Worm (Caenorhabditis elegans): ENCODE data around the gene glt-3.
A peak's percentile ranks its signal among the peaks of the same experiment; 100 is the strongest.

glt-3 gene

ce11 chrIV:10129957-10130356 lies at the start of gene glt-3:
glt-3 (plus strand) TSS chrIV:10130257.
- TF ChIP-seq ztf-1 (GFP tag; conservative IDR thresholded peaks at IDR 0.05) (no peak), mdl-1 (tag; optimal IDR thresholded peaks at IDR 0.05) (no peak), elt-1 (tag; optimal IDR thresholded peaks at IDR 0.05) (no peak), aly-2 (tag; optimal IDR thresholded peaks at IDR 0.05) (no peak), nhr-6 (tag; optimal IDR thresholded peaks at IDR 0.05) (no peak), sem-4 (tag; optimal IDR thresholded peaks at IDR 0.05) (no peak), nhr-77 (tag; optimal IDR thresholded peaks at IDR 0.05) (no peak), ama-1 (optimal IDR thresholded peaks at IDR 0.05) (no peak), gmeb-1 (tag; optimal IDR thresholded peaks at IDR 0.05) (no peak), crh-2 (tag; optimal IDR thresholded peaks at IDR 0.05) (no peak)

ce11 chrIV:10080816-10081215 lies 49.2 kb upstream of the glt-3 start, which contains the start of gene W01B6.6:
W01B6.6 (plus strand) TSS chrIV:10081116.
- TF ChIP-seq mab-5 (tag; optimal IDR thresholded peaks at IDR 0.05) (no peak), zag-1 (tag; optimal IDR thresholded peaks at IDR 0.05) (no peak), aly-2 (tag; optimal IDR thresholded peaks at IDR 0.05) (no peak), Y55F3AM.14 (GFP tag; optimal IDR thresholded peaks at IDR 0.05) (no peak), blmp-1 (tag; optimal IDR thresholded peaks at IDR 0.05; ENCODE audit: insufficient read depth) (no peak), crh-2 (tag; optimal IDR thresholded peaks at IDR 0.05) (no peak), peb-1 (tag; optimal IDR thresholded peaks at IDR 0.05) (no peak), fos-1 (tag; optimal IDR thresholded peaks at IDR 0.05) (no peak), lin-13 (GFP tag; optimal IDR thresholded peaks at IDR 0.05) (no peak), nhr-77 (tag; optimal IDR thresholded peaks at IDR 0.05) (no peak), ama-1 (optimal IDR thresholded peaks at IDR 0.05) (no peak)

- no peak for TF ChIP-seq nhr-77 (tag; optimal IDR thresholded peaks at IDR 0.05)
- TF ChIP-seq ztf-11 (tag; optimal IDR thresholded peaks at IDR 0.05): no peak
- no peak for TF ChIP-seq mbf-1 (tag; optimal IDR thresholded peaks at IDR 0.05)
- TF ChIP-seq nhr-6 (tag; optimal IDR thresholded peaks at IDR 0.05): no peak
- no peak for TF ChIP-seq dmd-4 (tag; optimal IDR thresholded peaks at IDR 0.05)
- TF ChIP-seq elt-3 (tag; optimal IDR thresholded peaks at IDR 0.05): no peak
- TF ChIP-seq C34F6.9 (tag; optimal IDR thresholded peaks at IDR 0.05): no peak
- TF ChIP-seq nhr-129 (tag; optimal IDR thresholded peaks at IDR 0.05): no peak
- TF ChIP-seq ceh-82 (tag; optimal IDR thresholded peaks at IDR 0.05): no peak
- no peak for TF ChIP-seq Y55F3AM.14 (GFP tag; optimal IDR thresholded peaks at IDR 0.05)
- TF ChIP-seq aly-2 (tag; optimal IDR thresholded peaks at IDR 0.05): no peak
- TF ChIP-seq lin-11 (tag; optimal IDR thresholded peaks at IDR 0.05): no peak
- TF ChIP-seq nhr-23 (tag; optimal IDR thresholded peaks at IDR 0.05): no peak
- TF ChIP-seq lin-13 (GFP tag; optimal IDR thresholded peaks at IDR 0.05): no peak
- TF ChIP-seq ZK546.5 (tag; optimal IDR thresholded peaks at IDR 0.05): no peak
- no peak for TF ChIP-seq skn-1 (tag; optimal IDR thresholded peaks at IDR 0.05)
- no peak for TF ChIP-seq R02D3.7 (tag; optimal IDR thresholded peaks at IDR 0.05)
- TF ChIP-seq nhr-237 (tag; optimal IDR thresholded peaks at IDR 0.05): no peak
- TF ChIP-seq elt-1 (tag; optimal IDR thresholded peaks at IDR 0.05): no peak
- TF ChIP-seq lsy-2 (tag; optimal IDR thresholded peaks at IDR 0.05): no peak
These were observed 45.6 kb upstream of the glt-3 start, which contains the start of gene W01B6.8 for ce11 chrIV:10084323-10084959. W01B6.8 (minus strand) TSS chrIV:10084373.

ce11 chrIV:10085401-10086187 lies 44.5 kb upstream of the glt-3 start, which contains the start of the genes col-2 and ndc-80:
col-2 (minus strand) TSS chrIV:10085451.
ndc-80 (plus strand) TSS chrIV:10086137.
- TF ChIP-seq nhr-25 (tag; optimal IDR thresholded peaks at IDR 0.05) (no peak), F13H6.1 (tag; optimal IDR thresholded peaks at IDR 0.05) (no peak), gmeb-1 (tag; optimal IDR thresholded peaks at IDR 0.05) (peak; percentile 82), nhr-21 (tag; optimal IDR thresholded peaks at IDR 0.05) (peak; percentile 13), mbf-1 (tag; optimal IDR thresholded peaks at IDR 0.05) (no peak), unc-39 (tag; optimal IDR thresholded peaks at IDR 0.05) (no peak), nhr-77 (tag; optimal IDR thresholded peaks at IDR 0.05) (peak; percentile 5), egl-27 (tag; optimal IDR thresholded peaks at IDR 0.05) (peak; percentile 0), ceh-82 (tag; optimal IDR thresholded peaks at IDR 0.05) (no peak), C34F6.9 (tag; optimal IDR thresholded peaks at IDR 0.05) (peak; percentile 89), nhr-12 (tag; optimal IDR thresholded peaks at IDR 0.05) (no peak), blmp-1 (tag; optimal IDR thresholded peaks at IDR 0.05; ENCODE audit: insufficient read depth) (peak; percentile 15), fos-1 (tag; optimal IDR thresholded peaks at IDR 0.05) (no peak), ztf-11 (tag; optimal IDR thresholded peaks at IDR 0.05) (no peak), lsy-2 (tag; optimal IDR thresholded peaks at IDR 0.05) (peak in 1 of 2 experiments; percentile 85), crh-2 (tag; optimal IDR thresholded peaks at IDR 0.05) (no peak), peb-1 (tag; optimal IDR thresholded peaks at IDR 0.05) (no peak), sma-9 (GFP tag; optimal IDR thresholded peaks at IDR 0.05) (peak; percentile 71), sma-9 (tag; optimal IDR thresholded peaks at IDR 0.05) (no peak), nhr-129 (tag; optimal IDR thresholded peaks at IDR 0.05) (peak; percentile 84), sma-3 (GFP tag; optimal IDR thresholded peaks at IDR 0.05) (peak; percentile 69), mab-5 (tag; optimal IDR thresholded peaks at IDR 0.05) (peak; percentile 26), unc-62 (GFP tag; optimal IDR thresholded peaks at IDR 0.05) (no peak)
